Worm (Caenorhabditis elegans) whole organism, L2 larva: ENCODE results near the gene C03A3.3.

ENCODE experiments used
- R02D3.7 ChIP-seq: fragments of 150-350 bp; optimal IDR thresholded peaks from 2 replicates; lab custom pipeline; 2014; ENCODE audit warnings: missing biosample characterization, missing genetic modification characterization
- aly-2 ChIP-seq: fragments of 150-350 bp; optimal IDR thresholded peaks from 2 replicates; lab custom pipeline; 2014; ENCODE audit warnings: missing biosample characterization, missing genetic modification characterization
- ceh-16 ChIP-seq: fragments of 150-350 bp; optimal IDR thresholded peaks from 2 replicates; lab custom pipeline; 2014; ENCODE audit warnings: missing biosample characterization, missing genetic modification characterization
- ceh-82 ChIP-seq: fragments of 150-350 bp; optimal IDR thresholded peaks from 2 replicates; lab custom pipeline; 2014; ENCODE audit warnings: missing biosample characterization, missing genetic modification characterization
- dmd-4 ChIP-seq: sonication (generic microtip); optimal IDR thresholded peaks from 2 replicates; lab custom pipeline; 2017; ENCODE audit warnings: missing biosample characterization, missing genetic modification characterization
- nhr-237 ChIP-seq: fragments of 150-350 bp; optimal IDR thresholded peaks from 2 replicates; lab custom pipeline; 2014; ENCODE audit warnings: missing biosample characterization, missing genetic modification characterization
- sma-9 ChIP-seq, 2 experiments: fragments of 150-350 bp in 1 of 2; sonication (generic microtip) in 1 of 2; optimal IDR thresholded peaks; 2 replicates each; lab custom pipeline; 2014 to 2016; ENCODE audit warnings: missing genetic modification characterization in 2 of 2, mild to moderate bottlenecking in 1 of 2, missing biosample characterization in 1 of 2, missing compliant biosample characterization in 1 of 2, missing genetic modification reagents in 1 of 2, moderate library complexity in 1 of 2
- unc-62 ChIP-seq: fragments of 150-350 bp; optimal IDR thresholded peaks from 2 replicates; lab custom pipeline; 2014; ENCODE audit warnings: missing biosample characterization, missing genetic modification reagents, missing genetic modification characterization
- zag-1 ChIP-seq: fragments of 150-350 bp; optimal IDR thresholded peaks from 2 replicates; lab custom pipeline; 2014; ENCODE audit warnings: missing biosample characterization, missing genetic modification characterization
- ztf-11 ChIP-seq: sonication (generic microtip); optimal IDR thresholded peaks from 2 replicates; lab custom pipeline; 2017; ENCODE audit warnings: missing biosample characterization, missing genetic modification characterization

DNA sequence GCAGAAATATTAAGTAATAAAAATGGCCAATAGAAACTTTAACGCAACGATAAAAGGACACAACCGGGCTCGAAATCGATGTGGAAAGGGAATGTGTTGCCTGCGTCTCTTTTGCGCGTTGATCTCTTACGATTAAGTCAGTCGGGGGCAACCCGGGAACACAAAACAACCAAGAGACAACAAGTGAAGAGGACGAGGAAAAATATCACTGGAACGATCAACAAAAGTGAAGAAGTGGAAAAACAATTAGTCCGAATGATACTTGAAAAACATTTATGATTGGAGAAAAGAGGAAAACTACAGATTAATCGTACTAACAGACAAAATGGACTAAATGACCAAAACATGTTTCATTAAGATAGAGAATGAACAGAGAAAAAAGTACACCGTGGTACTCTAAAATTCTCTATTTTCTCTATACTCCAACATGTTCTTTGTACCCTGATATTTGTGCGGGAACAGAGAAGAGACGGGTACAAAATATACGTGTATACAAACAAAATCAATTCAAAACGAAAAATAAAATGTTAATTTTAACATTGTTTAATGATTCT is 41.5 kb upstream of the C03A3.3 start, which contains the start of gene F08G12.5:
- TF ChIP-seq nhr-237, result no peak
- TF ChIP-seq aly-2, result no peak
- TF ChIP-seq ceh-82 (tag; lab: Kevin White, UChicago), result no peak
- TF ChIP-seq R02D3.7 (tag; lab: Kevin White, UChicago), result no peak
- no peak for TF ChIP-seq zag-1 (tag; lab: Kevin White, UChicago)
- TF ChIP-seq sma-9 (GFP tag; optimal IDR thresholded peaks at IDR 0.05; lab: Kevin White, UChicago), result peak; percentile 4
- no peak for TF ChIP-seq sma-9 (tag; optimal IDR thresholded peaks at IDR 0.05; lab: Kevin White, UChicago)
- TF ChIP-seq ceh-16 (tag; lab: Kevin White, UChicago), result no peak
- no peak for TF ChIP-seq ztf-11 (tag; lab: Kevin White, UChicago)
- TF ChIP-seq unc-62 (GFP tag; lab: Kevin White, UChicago), result no peak
- no peak for TF ChIP-seq dmd-4
